Worm (Caenorhabditis elegans) whole organism, L2 larva: ENCODE data around the gene idpp-16.

Experiments
- C34F6.9 ChIP-seq: fragments of 150-350 bp; optimal IDR thresholded peaks from 2 replicates; lab custom pipeline; 2014; ENCODE audit warnings: missing biosample characterization, missing genetic modification characterization
- F13H6.1 ChIP-seq: sonication (generic microtip); optimal IDR thresholded peaks from 2 replicates; lab custom pipeline; 2016; ENCODE audit warnings: missing genetic modification characterization, missing compliant biosample characterization
- R02D3.7 ChIP-seq: fragments of 150-350 bp; optimal IDR thresholded peaks from 2 replicates; lab custom pipeline; 2014; ENCODE audit warnings: missing biosample characterization, missing genetic modification characterization
- Y55F3AM.14 ChIP-seq: fragments of 200-800 bp; sonication (Bioruptor generic); optimal IDR thresholded peaks from 2 replicates; lab custom pipeline; 2018; ENCODE audit warnings: mild to moderate bottlenecking, missing genetic modification characterization, missing compliant biosample characterization
- ZK546.5 ChIP-seq: sonication (generic microtip); optimal IDR thresholded peaks from 2 replicates; lab custom pipeline; 2017; ENCODE audit warnings: missing biosample characterization, missing genetic modification characterization
- alr-1 ChIP-seq: fragments of 150-350 bp; optimal IDR thresholded peaks from 2 replicates; lab custom pipeline; 2014; ENCODE audit warnings: missing biosample characterization, missing genetic modification characterization
- aly-2 ChIP-seq: fragments of 150-350 bp; optimal IDR thresholded peaks from 2 replicates; lab custom pipeline; 2014; ENCODE audit warnings: missing biosample characterization, missing genetic modification characterization
- ama-1 ChIP-seq: fragments of 150-350 bp; optimal IDR thresholded peaks from 2 replicates; lab custom pipeline; 2018; ENCODE audit warnings: inconsistent platforms
- blmp-1 ChIP-seq: sonication (generic microtip); optimal IDR thresholded peaks from 2 replicates; lab custom pipeline; 2017; ENCODE audit warnings: missing genetic modification characterization, mild to moderate bottlenecking, missing compliant biosample characterization, antibody characterized with exemption, moderate library complexity; ENCODE audit not compliant: insufficient read depth
- ceh-16 ChIP-seq: fragments of 150-350 bp; optimal IDR thresholded peaks from 2 replicates; lab custom pipeline; 2014; ENCODE audit warnings: missing biosample characterization, missing genetic modification characterization
- ceh-82 ChIP-seq: fragments of 150-350 bp; optimal IDR thresholded peaks from 2 replicates; lab custom pipeline; 2014; ENCODE audit warnings: missing biosample characterization, missing genetic modification characterization
- crh-2 ChIP-seq: sonication (generic microtip); optimal IDR thresholded peaks from 2 replicates; lab custom pipeline; 2017; ENCODE audit warnings: missing biosample characterization, missing genetic modification characterization
- dmd-4 ChIP-seq: sonication (generic microtip); optimal IDR thresholded peaks from 2 replicates; lab custom pipeline; 2017; ENCODE audit warnings: missing biosample characterization, missing genetic modification characterization
- egl-27 ChIP-seq: sonication (generic microtip); optimal IDR thresholded peaks from 3 replicates; lab custom pipeline; 2017; ENCODE audit warnings: missing biosample characterization, missing genetic modification reagents, missing genetic modification characterization
- elt-1 ChIP-seq: fragments of 150-350 bp; optimal IDR thresholded peaks from 2 replicates; lab custom pipeline; 2014; ENCODE audit warnings: missing biosample characterization, missing genetic modification characterization
- elt-3 ChIP-seq: sonication (generic microtip); optimal IDR thresholded peaks from 2 replicates; lab custom pipeline; 2017; ENCODE audit warnings: missing biosample characterization, missing genetic modification characterization
- fos-1 ChIP-seq: fragments of 150-350 bp; optimal IDR thresholded peaks from 2 replicates; lab custom pipeline; 2014; ENCODE audit warnings: missing biosample characterization, missing genetic modification characterization
- gmeb-1 ChIP-seq: fragments of 150-350 bp; optimal IDR thresholded peaks from 2 replicates; lab custom pipeline; 2014; ENCODE audit warnings: missing biosample characterization, missing genetic modification characterization
- lin-11 ChIP-seq: fragments of 150-350 bp; sonication (generic microtip); optimal IDR thresholded peaks from 2 replicates; lab custom pipeline; 2014; ENCODE audit warnings: missing biosample characterization, missing genetic modification characterization, inconsistent platforms, mixed read lengths
- lin-13 ChIP-seq: fragments of 150-350 bp; optimal IDR thresholded peaks from 2 replicates; lab custom pipeline; 2014; ENCODE audit warnings: missing biosample characterization, missing genetic modification reagents, missing genetic modification characterization
- lin-39 ChIP-seq: fragments of 150-350 bp; optimal IDR thresholded peaks from 2 replicates; lab custom pipeline; 2014; ENCODE audit warnings: missing biosample characterization, missing genetic modification reagents, missing genetic modification characterization
- lsy-2 ChIP-seq, 2 experiments: fragments of 150-350 bp in 1 of 2; sonication (generic microtip) in 1 of 2; optimal IDR thresholded peaks; 2 replicates each; lab custom pipeline; 2014 to 2017; ENCODE audit warnings: missing biosample characterization in 2 of 2, missing genetic modification characterization in 2 of 2
- mab-5 ChIP-seq: fragments of 150-350 bp; optimal IDR thresholded peaks from 2 replicates; lab custom pipeline; 2014; ENCODE audit warnings: missing biosample characterization, missing genetic modification characterization
- mbf-1 ChIP-seq: sonication (generic microtip); optimal IDR thresholded peaks from 2 replicates; lab custom pipeline; 2017; ENCODE audit warnings: missing biosample characterization, missing genetic modification characterization
- mdl-1 ChIP-seq, 2 experiments: fragments of 150-350 bp in 1 of 2; sonication (generic microtip) in 1 of 2; optimal IDR thresholded peaks; 2 replicates each; lab custom pipeline; 2017; ENCODE audit warnings: missing biosample characterization in 2 of 2, missing genetic modification characterization in 2 of 2
- nhr-10 ChIP-seq: sonication (generic microtip); optimal IDR thresholded peaks from 2 replicates; lab custom pipeline; 2017; ENCODE audit warnings: missing biosample characterization, missing genetic modification characterization
- nhr-11 ChIP-seq: fragments of 150-350 bp; optimal IDR thresholded peaks from 2 replicates; lab custom pipeline; 2014; ENCODE audit warnings: missing biosample characterization, missing genetic modification characterization
- nhr-129 ChIP-seq: fragments of 150-350 bp; optimal IDR thresholded peaks from 2 replicates; lab custom pipeline; 2014; ENCODE audit warnings: missing biosample characterization, missing genetic modification characterization
- nhr-21 ChIP-seq: fragments of 150-350 bp; optimal IDR thresholded peaks from 2 replicates; lab custom pipeline; 2014; ENCODE audit warnings: missing biosample characterization, missing genetic modification characterization
- nhr-23 ChIP-seq: fragments of 150-350 bp; optimal IDR thresholded peaks from 2 replicates; lab custom pipeline; 2014; ENCODE audit warnings: missing biosample characterization, missing genetic modification reagents, missing genetic modification characterization
- nhr-237 ChIP-seq: fragments of 150-350 bp; optimal IDR thresholded peaks from 2 replicates; lab custom pipeline; 2014; ENCODE audit warnings: missing biosample characterization, missing genetic modification characterization
- nhr-25 ChIP-seq: fragments of 150-350 bp; sonication (generic microtip); optimal IDR thresholded peaks from 3 replicates; lab custom pipeline; 2014; ENCODE audit warnings: missing biosample characterization, missing genetic modification characterization
- nhr-6 ChIP-seq: fragments of 150-350 bp; optimal IDR thresholded peaks from 2 replicates; lab custom pipeline; 2014; ENCODE audit warnings: missing biosample characterization, missing genetic modification characterization
- nhr-77 ChIP-seq: fragments of 150-350 bp; optimal IDR thresholded peaks from 2 replicates; lab custom pipeline; 2014; ENCODE audit warnings: missing biosample characterization, missing genetic modification characterization
- peb-1 ChIP-seq: fragments of 150-350 bp; optimal IDR thresholded peaks from 2 replicates; lab custom pipeline; 2014; ENCODE audit warnings: missing biosample characterization, missing genetic modification characterization
- sem-4 ChIP-seq: fragments of 150-350 bp; optimal IDR thresholded peaks from 2 replicates; lab custom pipeline; 2014; ENCODE audit warnings: missing biosample characterization, missing genetic modification reagents, missing genetic modification characterization
- skn-1 ChIP-seq: sonication (generic microtip); optimal IDR thresholded peaks from 2 replicates; lab custom pipeline; 2017; ENCODE audit warnings: missing biosample characterization, missing genetic modification characterization
- sma-3 ChIP-seq: sonication (generic microtip); optimal IDR thresholded peaks from 2 replicates; lab custom pipeline; 2016; ENCODE audit warnings: missing genetic modification reagents, missing genetic modification characterization, missing compliant biosample characterization
- sma-9 ChIP-seq, 2 experiments: fragments of 150-350 bp in 1 of 2; sonication (generic microtip) in 1 of 2; optimal IDR thresholded peaks; 2 replicates each; lab custom pipeline; 2014 to 2016; ENCODE audit warnings: missing genetic modification characterization in 2 of 2, mild to moderate bottlenecking in 1 of 2, missing biosample characterization in 1 of 2, missing compliant biosample characterization in 1 of 2, missing genetic modification reagents in 1 of 2, moderate library complexity in 1 of 2
- snpc-4 ChIP-seq: fragments of 150-350 bp; optimal IDR thresholded peaks from 2 replicates; lab custom pipeline; 2014; ENCODE audit warnings: missing biosample characterization, missing genetic modification characterization
- unc-39 ChIP-seq: fragments of 150-350 bp; optimal IDR thresholded peaks from 2 replicates; lab custom pipeline; 2014; ENCODE audit warnings: missing biosample characterization, missing genetic modification characterization
- unc-55 ChIP-seq: fragments of 150-350 bp; sonication (generic microtip); optimal IDR thresholded peaks from 3 replicates; lab custom pipeline; 2014; ENCODE audit warnings: missing biosample characterization, missing genetic modification reagents, missing genetic modification characterization
- unc-62 ChIP-seq: fragments of 150-350 bp; optimal IDR thresholded peaks from 2 replicates; lab custom pipeline; 2014; ENCODE audit warnings: missing biosample characterization, missing genetic modification reagents, missing genetic modification characterization
- zag-1 ChIP-seq: fragments of 150-350 bp; optimal IDR thresholded peaks from 2 replicates; lab custom pipeline; 2014; ENCODE audit warnings: missing biosample characterization, missing genetic modification characterization
- ztf-1 ChIP-seq: fragments of 200-800 bp; sonication (Bioruptor generic); conservative IDR thresholded peaks from 2 replicates; pipeline ENCODE4 v1.3.6; 2022; ENCODE audit warnings: missing genetic modification characterization, missing compliant biosample characterization
- ztf-11 ChIP-seq: sonication (generic microtip); optimal IDR thresholded peaks from 2 replicates; lab custom pipeline; 2017; ENCODE audit warnings: missing biosample characterization, missing genetic modification characterization
- ztf-4 ChIP-seq: fragments of 150-350 bp; optimal IDR thresholded peaks from 2 replicates; lab custom pipeline; 2014; ENCODE audit warnings: missing biosample characterization, missing genetic modification characterization

idpp-16 gene

ce11 chrV:11641298-11641787 is 35.0 kb upstream of the idpp-16 start:
- TF ChIP-seq nhr-23 (tag; lab: Kevin White, UChicago) (no peak), unc-39 (no peak), skn-1 (no peak), nhr-21 (tag; lab: Kevin White, UChicago) (peak; percentile 3), C34F6.9 (peak; percentile 87), zag-1 (peak; percentile 64), elt-3 (tag; lab: Kevin White, UChicago) (no peak), R02D3.7 (tag; lab: Kevin White, UChicago) (no peak), peb-1 (tag; lab: Kevin White, UChicago) (no peak), aly-2 (tag; lab: Kevin White, UChicago) (no peak), lin-39 (tag; lab: Kevin White, UChicago) (no peak), crh-2 (no peak), lsy-2 (tag; optimal IDR thresholded peaks at IDR 0.05; lab: Kevin White, UChicago) (peak in 1 of 2 experiments; percentile 71), nhr-6 (peak; percentile 68), egl-27 (tag; lab: Kevin White, UChicago) (no peak), F13H6.1 (tag; lab: Kevin White, UChicago) (peak; percentile 62), Y55F3AM.14 (GFP tag; lab: Kevin White, UChicago) (no peak), ama-1 (no peak), sma-3 (GFP tag; lab: Kevin White, UChicago) (no peak), sma-9 (GFP tag; optimal IDR thresholded peaks at IDR 0.05; lab: Kevin White, UChicago) (peak; percentile 42), sma-9 (tag; optimal IDR thresholded peaks at IDR 0.05; lab: Kevin White, UChicago) (no peak), lin-11 (tag; lab: Kevin White, UChicago) (peak; percentile 58), nhr-11 (tag; lab: Kevin White, UChicago) (no peak), mbf-1 (tag; lab: Kevin White, UChicago) (no peak), mab-5 (tag; lab: Kevin White, UChicago) (no peak), mdl-1 (tag; optimal IDR thresholded peaks at IDR 0.05; lab: Kevin White, UChicago) (peak in 1 of 2 experiments; percentile 73), blmp-1 (tag; lab: Kevin White, UChicago) (no peak), elt-1 (no peak), sem-4 (tag; lab: Kevin White, UChicago) (peak; percentile 62), ztf-4 (tag; lab: Kevin White, UChicago) (peak; percentile 4), alr-1 (tag; lab: Kevin White, UChicago) (no peak), fos-1 (tag; lab: Kevin White, UChicago) (no peak), ceh-16 (no peak), snpc-4 (no peak), nhr-237 (no peak), ceh-82 (tag; lab: Kevin White, UChicago) (no peak), nhr-129 (tag; lab: Kevin White, UChicago) (peak; percentile 81), nhr-77 (no peak), lin-13 (GFP tag; lab: Kevin White, UChicago) (no peak), ztf-11 (tag; lab: Kevin White, UChicago) (no peak), nhr-10 (tag; lab: Kevin White, UChicago) (no peak), ztf-1 (GFP tag; lab: Robert Waterston, UW) (no peak), gmeb-1 (no peak), unc-55 (GFP tag; lab: Kevin White, UChicago) (peak; percentile 93), unc-62 (GFP tag; lab: Kevin White, UChicago) (no peak), nhr-25 (tag; lab: Kevin White, UChicago) (no peak), ZK546.5 (tag; lab: Kevin White, UChicago) (no peak), dmd-4 (no peak)
